Worm (Caenorhabditis elegans) whole organism, L1 larva: ENCODE results near the gene B0285.6.

ENCODE experiments used
- C04F5.9 ChIP-seq: sonication (generic microtip); optimal IDR thresholded peaks from 2 replicates; lab custom pipeline; 2016; ENCODE audit warnings: missing genetic modification characterization, missing compliant biosample characterization
- C16A3.4 ChIP-seq: fragments of 150-350 bp; optimal IDR thresholded peaks from 2 replicates; lab custom pipeline; 2014; ENCODE audit warnings: missing biosample characterization, missing genetic modification characterization
- C34B4.2 ChIP-seq: sonication (generic microtip); optimal IDR thresholded peaks from 2 replicates; lab custom pipeline; 2017; ENCODE audit warnings: mild to moderate bottlenecking, missing genetic modification characterization, missing compliant biosample characterization
- Y116A8C.19 ChIP-seq: sonication (generic microtip); optimal IDR thresholded peaks from 2 replicates; lab custom pipeline; 2016; ENCODE audit warnings: missing compliant biosample characterization, missing genetic modification characterization, borderline replicate concordance
- aly-2 ChIP-seq: fragments of 150-350 bp; optimal IDR thresholded peaks from 2 replicates; lab custom pipeline; 2014; ENCODE audit warnings: missing biosample characterization, missing genetic modification characterization
- ceh-82 ChIP-seq, 3 experiments: fragments of 150-350 bp in 1 of 3; sonication (generic microtip) in 2 of 3; optimal IDR thresholded peaks; 2 replicates each; lab custom pipeline; 2014 to 2017; ENCODE audit warnings: missing biosample characterization in 3 of 3, missing genetic modification characterization in 3 of 3
- ceh-88 ChIP-seq: fragments of 200-800 bp; sonication (Bioruptor generic); IDR thresholded peaks from 2 replicates; pipeline ENCODE4 v1.3.6; 2022; ENCODE audit warnings: missing genetic modification characterization, missing compliant biosample characterization
- ceh-90 ChIP-seq: sonication (generic microtip); optimal IDR thresholded peaks from 2 replicates; lab custom pipeline; 2016; ENCODE audit warnings: missing genetic modification characterization, missing compliant biosample characterization
- ces-1 ChIP-seq: fragments of 150-350 bp; optimal IDR thresholded peaks from 2 replicates; lab custom pipeline; 2014; ENCODE audit warnings: missing biosample characterization, missing genetic modification reagents, missing genetic modification characterization
- dpl-1 ChIP-seq, 3 experiments: fragments of 150-350 bp in 2 of 3; sonication (generic microtip) in 1 of 3; optimal IDR thresholded peaks; 2 replicates each; lab custom pipeline; 2014 to 2017; ENCODE audit warnings: missing biosample characterization in 3 of 3, missing genetic modification characterization in 3 of 3, missing genetic modification reagents in 3 of 3
- efl-1 ChIP-seq, 4 experiments: fragments of 150-350 bp; optimal IDR thresholded peaks in 3 of 4; peaks in 1 of 4; 1 replicate in 1 of 4; 2 replicates in 3 of 4; lab custom pipeline; 2014; ENCODE audit warnings: missing biosample characterization in 2 of 4, missing genetic modification characterization in 2 of 4, missing genetic modification reagents in 2 of 4
- efl-3 ChIP-seq: fragments of 200-800 bp; sonication (Bioruptor generic); optimal IDR thresholded peaks from 2 replicates; lab custom pipeline; 2018; ENCODE audit warnings: mild to moderate bottlenecking, missing genetic modification characterization, missing compliant biosample characterization
- egl-27 ChIP-seq, 2 experiments: fragments of 150-350 bp in 1 of 2; sonication (generic microtip); optimal IDR thresholded peaks; 3 replicates each; lab custom pipeline; 2017 to 2018; ENCODE audit warnings: missing biosample characterization in 2 of 2, missing genetic modification characterization in 2 of 2, missing genetic modification reagents in 2 of 2
- elt-2 ChIP-seq: sonication (generic microtip); optimal IDR thresholded peaks from 2 replicates; lab custom pipeline; 2016; ENCODE audit warnings: missing genetic modification characterization, mild to moderate bottlenecking, inconsistent platforms, missing compliant biosample characterization, missing genetic modification reagents
- elt-3 ChIP-seq, 6 experiments: fragments of 150-350 bp in 1 of 6; sonication (generic microtip); optimal IDR thresholded peaks; 2 replicates each; lab custom pipeline; 2017 to 2018; ENCODE audit warnings: missing biosample characterization in 6 of 6, missing genetic modification characterization in 6 of 6, inconsistent platforms in 1 of 6
- ets-5 ChIP-seq: fragments of 200-800 bp; sonication (Bioruptor generic); IDR thresholded peaks from 2 replicates; pipeline ENCODE4 v1.3.6; 2022; ENCODE audit warnings: missing genetic modification characterization, missing compliant biosample characterization
- fkh-4 ChIP-seq: sonication (generic microtip); optimal IDR thresholded peaks from 2 replicates; lab custom pipeline; 2016; ENCODE audit warnings: missing compliant biosample characterization, missing genetic modification characterization, borderline replicate concordance
- fkh-8 ChIP-seq: sonication (generic microtip); optimal IDR thresholded peaks from 2 replicates; lab custom pipeline; 2016; ENCODE audit warnings: mild to moderate bottlenecking, missing genetic modification characterization, missing compliant biosample characterization
- hlh-17 ChIP-seq: fragments of 200-800 bp; sonication (Bioruptor generic); optimal IDR thresholded peaks from 2 replicates; lab custom pipeline; 2018; ENCODE audit warnings: missing genetic modification characterization, mild to moderate bottlenecking, missing compliant biosample characterization, moderate library complexity, borderline replicate concordance
- hpl-2 ChIP-seq: fragments of 150-350 bp; optimal IDR thresholded peaks from 2 replicates; lab custom pipeline; 2014; ENCODE audit warnings: missing biosample characterization, missing genetic modification reagents, missing genetic modification characterization
- irx-1 ChIP-seq: sonication (generic microtip); optimal IDR thresholded peaks from 2 replicates; lab custom pipeline; 2016; ENCODE audit warnings: missing genetic modification characterization, missing compliant biosample characterization
- isw-1 ChIP-seq: fragments of 200-800 bp; sonication (Bioruptor generic); IDR thresholded peaks from 2 replicates; pipeline ENCODE4 v1.3.6; 2022; ENCODE audit warnings: missing genetic modification characterization, missing compliant biosample characterization
- lin-35 ChIP-seq, 2 experiments: fragments of 150-350 bp; optimal IDR thresholded peaks; 2 replicates each; lab custom pipeline; 2014; ENCODE audit warnings: missing biosample characterization in 2 of 2, missing genetic modification characterization in 2 of 2, missing genetic modification reagents in 2 of 2
- lin-39 ChIP-seq: fragments of 150-350 bp; optimal IDR thresholded peaks from 2 replicates; lab custom pipeline; 2014; ENCODE audit warnings: missing biosample characterization, missing genetic modification reagents, missing genetic modification characterization
- lir-3 ChIP-seq: sonication (generic microtip); optimal IDR thresholded peaks from 2 replicates; lab custom pipeline; 2016; ENCODE audit warnings: mild to moderate bottlenecking, missing genetic modification characterization, moderate library complexity, missing compliant biosample characterization; ENCODE audit not compliant: poor library complexity
- lsy-2 ChIP-seq, 2 experiments: fragments of 150-350 bp; optimal IDR thresholded peaks; 2 replicates each; lab custom pipeline; 2014; ENCODE audit warnings: missing biosample characterization in 2 of 2, missing genetic modification characterization in 2 of 2
- mdl-1 ChIP-seq, 2 experiments: fragments of 150-350 bp; optimal IDR thresholded peaks; 2 replicates each; lab custom pipeline; 2014 to 2017; ENCODE audit warnings: missing biosample characterization in 2 of 2, missing genetic modification characterization in 2 of 2, inconsistent platforms in 1 of 2
- mef-2 ChIP-seq: fragments of 150-350 bp; optimal IDR thresholded peaks from 2 replicates; lab custom pipeline; 2014; ENCODE audit warnings: missing biosample characterization, missing genetic modification characterization
- nhr-11 ChIP-seq: fragments of 150-350 bp; optimal IDR thresholded peaks from 2 replicates; lab custom pipeline; 2014; ENCODE audit warnings: missing biosample characterization, missing genetic modification characterization
- nhr-12 ChIP-seq: sonication (generic microtip); optimal IDR thresholded peaks from 2 replicates; lab custom pipeline; 2017; ENCODE audit warnings: missing biosample characterization, missing genetic modification characterization
- nhr-19 ChIP-seq: fragments of 200-800 bp; sonication (Bioruptor generic); conservative IDR thresholded peaks from 2 replicates; pipeline ENCODE4 v1.3.6; 2022; ENCODE audit warnings: missing genetic modification characterization, missing compliant biosample characterization
- nhr-20 ChIP-seq: sonication (generic microtip); optimal IDR thresholded peaks from 2 replicates; lab custom pipeline; 2016; ENCODE audit warnings: mild to moderate bottlenecking, missing genetic modification characterization, missing compliant biosample characterization
- nhr-47 ChIP-seq: sonication (generic microtip); optimal IDR thresholded peaks from 2 replicates; lab custom pipeline; 2016; ENCODE audit warnings: mild to moderate bottlenecking, missing genetic modification characterization, moderate library complexity, missing compliant biosample characterization
- nhr-71 ChIP-seq: sonication (generic microtip); optimal IDR thresholded peaks from 2 replicates; lab custom pipeline; 2016; ENCODE audit warnings: mild to moderate bottlenecking, missing genetic modification characterization, moderate library complexity, missing compliant biosample characterization
- nhr-84 ChIP-seq: sonication (generic microtip); optimal IDR thresholded peaks from 2 replicates; lab custom pipeline; 2017; ENCODE audit warnings: missing biosample characterization, missing genetic modification characterization
- nhr-85 ChIP-seq: sonication (generic microtip); peaks from one replicate; lab custom pipeline; 2016; ENCODE audit warnings: missing genetic modification characterization, inconsistent platforms, missing compliant biosample characterization
- nhr-90 ChIP-seq: sonication (generic microtip); optimal IDR thresholded peaks from 2 replicates; lab custom pipeline; 2016; ENCODE audit warnings: mild to moderate bottlenecking, missing genetic modification characterization, missing compliant biosample characterization; ENCODE audit not compliant: poor library complexity
- pag-3 ChIP-seq: sonication (generic microtip); optimal IDR thresholded peaks from 2 replicates; lab custom pipeline; 2017; ENCODE audit warnings: missing genetic modification characterization, mild to moderate bottlenecking, missing compliant biosample characterization, antibody characterized with exemption, borderline replicate concordance; ENCODE audit not compliant: insufficient read depth
- pax-3 ChIP-seq: fragments of 200-800 bp; sonication (Bioruptor generic); optimal IDR thresholded peaks from 2 replicates; lab custom pipeline; 2018; ENCODE audit warnings: mild to moderate bottlenecking, missing genetic modification characterization, moderate library complexity, missing compliant biosample characterization
- pqm-1 ChIP-seq: sonication (generic microtip); optimal IDR thresholded peaks from 3 replicates; lab custom pipeline; 2017; ENCODE audit warnings: missing biosample characterization, missing genetic modification characterization
- rnt-1 ChIP-seq: sonication (generic microtip); optimal IDR thresholded peaks from 2 replicates; lab custom pipeline; 2016; ENCODE audit warnings: mild to moderate bottlenecking, missing genetic modification characterization, moderate library complexity, missing compliant biosample characterization
- skn-1 ChIP-seq: fragments of 150-350 bp; optimal IDR thresholded peaks from 2 replicates; lab custom pipeline; 2014; ENCODE audit warnings: missing biosample characterization, missing genetic modification characterization
- snu-23 ChIP-seq: sonication (generic microtip); optimal IDR thresholded peaks from 2 replicates; lab custom pipeline; 2016; ENCODE audit warnings: missing genetic modification characterization, missing compliant biosample characterization
- swsn-7 ChIP-seq: sonication (generic microtip); optimal IDR thresholded peaks from 2 replicates; lab custom pipeline; 2016; ENCODE audit warnings: missing genetic modification characterization, missing compliant biosample characterization
- tbx-2 ChIP-seq: sonication (generic microtip); optimal IDR thresholded peaks from 2 replicates; lab custom pipeline; 2016; ENCODE audit warnings: missing genetic modification characterization, missing compliant biosample characterization
- unc-62 ChIP-seq: fragments of 150-350 bp; optimal IDR thresholded peaks from 2 replicates; lab custom pipeline; 2014; ENCODE audit warnings: missing biosample characterization, missing genetic modification reagents, missing genetic modification characterization
- xbp-1 ChIP-seq: sonication (generic microtip); optimal IDR thresholded peaks from 2 replicates; lab custom pipeline; 2016; ENCODE audit warnings: missing genetic modification characterization, missing compliant biosample characterization

The B0285.6 gene

DNA sequence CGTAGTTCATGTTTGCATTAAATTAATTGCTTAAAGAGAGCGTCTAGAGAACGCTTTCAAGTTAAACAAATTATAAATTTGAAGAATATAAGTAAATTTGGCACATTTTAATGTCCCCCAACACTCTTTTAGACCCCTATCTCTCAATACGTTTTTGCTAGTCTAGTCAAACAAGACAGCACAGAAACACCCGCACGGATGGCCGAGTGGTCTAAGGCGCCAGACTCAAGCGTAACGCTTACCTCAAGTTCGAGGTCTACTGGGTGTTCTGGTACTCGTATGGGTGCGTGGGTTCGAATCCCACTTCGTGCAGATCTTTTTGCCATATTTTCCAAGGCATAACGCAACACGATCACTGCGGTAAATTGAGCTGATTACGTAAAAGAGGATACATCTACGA lies 12.4 kb downstream of the B0285.6 start:
- no peak for TF ChIP-seq Y116A8C.19
- TF ChIP-seq skn-1 (tag; lab: Kevin White, UChicago) = no peak
- TF ChIP-seq efl-1 (optimal IDR thresholded peaks at IDR 0.05; lab: Kevin White, UChicago) = peak in 1 of 2 experiments; percentile 17
- peak in 1 of 2 experiments; percentile 55 for TF ChIP-seq efl-1 (GFP tag; optimal IDR thresholded peaks at IDR 0.05 in 1 of 2; lab: Kevin White, UChicago)
- TF ChIP-seq ets-5 (GFP tag; lab: Robert Waterston, UW) = no peak
- TF ChIP-seq mef-2 (tag; lab: Kevin White, UChicago) = no peak
- no peak for TF ChIP-seq ceh-82 (tag; optimal IDR thresholded peaks at IDR 0.05; lab: Kevin White, UChicago)
- peak; percentile 3 for TF ChIP-seq xbp-1 (tag; lab: Kevin White, UChicago)
- TF ChIP-seq mdl-1 (tag; optimal IDR thresholded peaks at IDR 0.05; lab: Kevin White, UChicago) = no peak
- TF ChIP-seq ceh-88 (GFP tag; lab: Robert Waterston, UW) = no peak
- TF ChIP-seq hpl-2 (GFP tag; lab: Kevin White, UChicago) = no peak
- peak; percentile 20 for TF ChIP-seq nhr-20 (tag; lab: Kevin White, UChicago)
- TF ChIP-seq pax-3 (tag; lab: Kevin White, UChicago) = no peak
- TF ChIP-seq aly-2 (tag; lab: Kevin White, UChicago) = no peak
- no peak for TF ChIP-seq pag-3 (tag; lab: Kevin White, UChicago)
- TF ChIP-seq egl-27 (tag; optimal IDR thresholded peaks at IDR 0.05; lab: Kevin White, UChicago) = no peak
- no peak for TF ChIP-seq C16A3.4
- no peak for TF ChIP-seq elt-2 (tag; lab: Kevin White, UChicago)
- peak; percentile 32 for TF ChIP-seq nhr-71 (tag; lab: Kevin White, UChicago)
- no peak for TF ChIP-seq irx-1
- no peak for TF ChIP-seq C04F5.9 (tag; lab: Kevin White, UChicago)
- no peak for TF ChIP-seq nhr-11 (tag; lab: Kevin White, UChicago)
- TF ChIP-seq nhr-85 (tag; lab: Kevin White, UChicago) = peak; percentile 71
- TF ChIP-seq fkh-4 (tag; lab: Kevin White, UChicago) = no peak
- TF ChIP-seq hlh-17 (GFP tag; lab: Kevin White, UChicago) = no peak
- TF ChIP-seq ces-1 (GFP tag; lab: Kevin White, UChicago) = no peak
- TF ChIP-seq nhr-19 = peak; percentile 28
- no peak for TF ChIP-seq elt-3 (tag; optimal IDR thresholded peaks at IDR 0.05; lab: Kevin White, UChicago)
- no peak for TF ChIP-seq nhr-12
- peak; percentile 48 for TF ChIP-seq rnt-1 (tag; lab: Kevin White, UChicago)
- TF ChIP-seq swsn-7 (tag; lab: Kevin White, UChicago) = peak; percentile 10
- TF ChIP-seq nhr-90 (tag; lab: Kevin White, UChicago) = peak; percentile 47
- no peak for TF ChIP-seq lsy-2 (tag; optimal IDR thresholded peaks at IDR 0.05; lab: Kevin White, UChicago)
- no peak for TF ChIP-seq ceh-90
- no peak for TF ChIP-seq dpl-1 (GFP tag; optimal IDR thresholded peaks at IDR 0.05; lab: Kevin White, UChicago)
- TF ChIP-seq pqm-1 (tag; lab: Kevin White, UChicago) = no peak
- peak; percentile 36 for TF ChIP-seq nhr-47 (tag; lab: Kevin White, UChicago)
- TF ChIP-seq fkh-8 = no peak
- TF ChIP-seq isw-1 = no peak
- TF ChIP-seq tbx-2 = no peak
- TF ChIP-seq C34B4.2 = no peak
- TF ChIP-seq nhr-84 (tag; lab: Kevin White, UChicago) = no peak
- TF ChIP-seq unc-62 (GFP tag; lab: Kevin White, UChicago) = no peak
- no peak for TF ChIP-seq lin-39
- TF ChIP-seq efl-3 (GFP tag; lab: Kevin White, UChicago) = no peak
- TF ChIP-seq snu-23 = peak; percentile 49
- TF ChIP-seq lir-3 (tag; lab: Kevin White, UChicago) = no peak
- TF ChIP-seq lin-35 (GFP tag; optimal IDR thresholded peaks at IDR 0.05; lab: Kevin White, UChicago) = peak in 1 of 2 experiments; percentile 55
- TF ChIP-seq, all 84 proteins: peak for 12
